Worm (Caenorhabditis elegans): ENCODE data around the gene str-87.
A peak's percentile ranks its signal among the peaks of the same experiment; 100 is the strongest.

ce11 chrV:8974889-8975422, 13.0 kb downstream of the str-87 start, which contains the start of gene nhr-143:
- TF ChIP-seq fkh-2 (tag; optimal IDR thresholded peaks at IDR 0.05), result no peak
- TF ChIP-seq pha-4 (tag; optimal IDR thresholded peaks at IDR 0.05), result peak; percentile 20
- TF ChIP-seq fkh-10 (GFP tag; optimal IDR thresholded peaks at IDR 0.05), result no peak
- peak; percentile 11 for TF ChIP-seq ceh-28 (tag; optimal IDR thresholded peaks at IDR 0.05)
- TF ChIP-seq aly-2 (tag; optimal IDR thresholded peaks at IDR 0.05), result no peak
- no peak for TF ChIP-seq sea-2 (GFP tag; optimal IDR thresholded peaks at IDR 0.05)
- no peak for TF ChIP-seq unc-39 (tag; optimal IDR thresholded peaks at IDR 0.05)
- TF ChIP-seq daf-12 (tag; optimal IDR thresholded peaks at IDR 0.05), result no peak
